Worm (Caenorhabditis elegans) whole organism, young adult: ENCODE data around the gene F20D6.2.

Experiments
- B0019.2 ChIP-seq: fragments of 200-800 bp; sonication (Bioruptor generic); conservative IDR thresholded peaks from 2 replicates; pipeline ENCODE4 v1.3.6; 2022; ENCODE audit warnings: missing genetic modification reagents, missing genetic modification characterization, missing compliant biosample characterization
- B0261.1 ChIP-seq: sonication (generic microtip); optimal IDR thresholded peaks from 2 replicates; lab custom pipeline; 2016; ENCODE audit warnings: mild to moderate bottlenecking, missing genetic modification characterization, moderate library complexity, missing compliant biosample characterization
- C06A6.2 ChIP-seq: fragments of 200-800 bp; sonication (Bioruptor generic); conservative IDR thresholded peaks from 2 replicates; pipeline ENCODE4 v1.3.6; 2022; ENCODE audit warnings: missing genetic modification characterization, missing compliant biosample characterization
- D2030.7 ChIP-seq: fragments of 200-800 bp; sonication (Bioruptor generic); IDR thresholded peaks from 2 replicates; pipeline ENCODE4 v1.3.6; 2022; ENCODE audit warnings: missing genetic modification reagents, missing genetic modification characterization, missing compliant biosample characterization
- F33H1.4 ChIP-seq: fragments of 200-800 bp; sonication (Bioruptor generic); IDR thresholded peaks from 2 replicates; pipeline ENCODE4 v1.3.6; 2022; ENCODE audit warnings: missing genetic modification reagents, missing genetic modification characterization, missing compliant biosample characterization
- F37B4.10 ChIP-seq: fragments of 200-800 bp; sonication (Bioruptor generic); IDR thresholded peaks from 2 replicates; pipeline ENCODE4 v1.3.6; 2022; ENCODE audit warnings: missing genetic modification characterization, missing compliant biosample characterization
- F52B5.7 ChIP-seq: sonication (generic microtip); optimal IDR thresholded peaks from 2 replicates; lab custom pipeline; 2016; ENCODE audit warnings: mild to moderate bottlenecking, missing genetic modification characterization, missing compliant biosample characterization
- F57C9.4 ChIP-seq: sonication (generic microtip); optimal IDR thresholded peaks from 2 replicates; lab custom pipeline; 2017; ENCODE audit warnings: mild to moderate bottlenecking, missing genetic modification characterization, missing compliant biosample characterization
- K11D2.4 ChIP-seq: fragments of 200-800 bp; sonication (Bioruptor generic); IDR thresholded peaks from 2 replicates; pipeline ENCODE4 v1.3.6; 2022; ENCODE audit warnings: missing genetic modification reagents, missing genetic modification characterization, missing compliant biosample characterization
- K12H6.12 ChIP-seq: fragments of 200-800 bp; sonication (Bioruptor generic); optimal IDR thresholded peaks from 2 replicates; lab custom pipeline; 2018; ENCODE audit warnings: mild to moderate bottlenecking, missing genetic modification characterization, missing compliant biosample characterization
- Y53G8AR.9 ChIP-seq: fragments of 200-800 bp; sonication (Bioruptor generic); conservative IDR thresholded peaks from 2 replicates; pipeline ENCODE4 v1.3.6; 2022; ENCODE audit warnings: missing genetic modification reagents, missing genetic modification characterization, missing compliant biosample characterization
- Y67H2A.10 ChIP-seq: fragments of 200-800 bp; sonication (Bioruptor generic); conservative IDR thresholded peaks from 2 replicates; pipeline ENCODE4 v1.3.6; 2022; ENCODE audit warnings: missing genetic modification reagents, missing genetic modification characterization, missing compliant biosample characterization
- ama-1 ChIP-seq, 3 experiments: fragments of 150-350 bp in 1 of 3; sonication (generic microtip) in 2 of 3; optimal IDR thresholded peaks; 2 replicates each; lab custom pipeline; 2014 to 2018; ENCODE audit warnings: missing biosample characterization in 2 of 3, missing genetic modification characterization in 2 of 3, missing genetic modification reagents in 2 of 3
- attf-5 ChIP-seq: fragments of 200-800 bp; sonication (Bioruptor generic); optimal IDR thresholded peaks from 2 replicates; lab custom pipeline; 2018; ENCODE audit warnings: mild to moderate bottlenecking, missing genetic modification characterization, missing compliant biosample characterization
- ccch-3 ChIP-seq: fragments of 200-800 bp; sonication (Bioruptor generic); optimal IDR thresholded peaks from 2 replicates; lab custom pipeline; 2018; ENCODE audit warnings: mild to moderate bottlenecking, missing genetic modification characterization, missing compliant biosample characterization
- cebp-1 ChIP-seq, 2 experiments: fragments of 200-800 bp in 1 of 2; sonication (Bioruptor generic) in 1 of 2; sonication (generic microtip) in 1 of 2; IDR thresholded peaks in 1 of 2; optimal IDR thresholded peaks in 1 of 2; 2 replicates each; pipeline versions ENCODE4 v1.3.6 to Lab custom; 2017 to 2022; ENCODE audit warnings: missing compliant biosample characterization in 2 of 2, missing genetic modification characterization in 2 of 2, mild to moderate bottlenecking in 1 of 2, missing genetic modification reagents in 1 of 2, moderate library complexity in 1 of 2
- ceh-100 ChIP-seq: fragments of 200-800 bp; sonication (Bioruptor generic); IDR thresholded peaks from 2 replicates; pipeline ENCODE4 v1.3.6; 2022; ENCODE audit warnings: missing genetic modification reagents, missing genetic modification characterization, missing compliant biosample characterization
- ceh-27 ChIP-seq: fragments of 200-800 bp; sonication (Bioruptor generic); optimal IDR thresholded peaks from 2 replicates; lab custom pipeline; 2018; ENCODE audit warnings: mild to moderate bottlenecking, missing genetic modification characterization, moderate library complexity, missing compliant biosample characterization
- chd-7 ChIP-seq: sonication (generic microtip); optimal IDR thresholded peaks from 2 replicates; lab custom pipeline; 2016; ENCODE audit warnings: mild to moderate bottlenecking, missing genetic modification characterization, moderate library complexity, missing compliant biosample characterization
- die-1 ChIP-seq: sonication (generic microtip); optimal IDR thresholded peaks from 2 replicates; lab custom pipeline; 2016; ENCODE audit warnings: missing genotype, mild to moderate bottlenecking, missing genetic modification characterization, missing compliant biosample characterization
- efl-1 ChIP-seq: fragments of 150-350 bp; optimal IDR thresholded peaks from 2 replicates; lab custom pipeline; 2014; ENCODE audit warnings: missing biosample characterization, missing genetic modification reagents, missing genetic modification characterization
- ekl-4 ChIP-seq: fragments of 200-800 bp; sonication (Bioruptor generic); IDR thresholded peaks from 2 replicates; pipeline ENCODE4 v1.3.6; 2022; ENCODE audit warnings: missing genetic modification reagents, missing genetic modification characterization, missing compliant biosample characterization
- gei-17 ChIP-seq: fragments of 200-800 bp; sonication (Bioruptor generic); optimal IDR thresholded peaks from 2 replicates; lab custom pipeline; 2018; ENCODE audit warnings: mild to moderate bottlenecking, missing genetic modification characterization, missing compliant biosample characterization
- hlh-12 ChIP-seq: sonication (generic microtip); optimal IDR thresholded peaks from 2 replicates; lab custom pipeline; 2016; ENCODE audit warnings: missing genetic modification characterization, missing compliant biosample characterization
- hmg-1.2 ChIP-seq: fragments of 200-800 bp; sonication (Bioruptor generic); IDR thresholded peaks from 2 replicates; pipeline ENCODE4 v1.3.6; 2022; ENCODE audit warnings: missing genetic modification reagents, missing genetic modification characterization, missing compliant biosample characterization
- hsf-1 ChIP-seq: fragments of 200-800 bp; sonication (Bioruptor generic); IDR thresholded peaks from 2 replicates; pipeline ENCODE4 v1.3.6; 2022; ENCODE audit warnings: missing genetic modification reagents, missing genetic modification characterization, missing compliant biosample characterization
- lag-1 ChIP-seq: fragments of 200-800 bp; sonication (Bioruptor generic); IDR thresholded peaks from 2 replicates; pipeline ENCODE4 v1.3.6; 2022; ENCODE audit warnings: missing genetic modification reagents, missing genetic modification characterization, missing compliant biosample characterization
- lin-40 ChIP-seq: sonication (generic microtip); optimal IDR thresholded peaks from 2 replicates; lab custom pipeline; 2016; ENCODE audit warnings: missing genetic modification characterization, mild to moderate bottlenecking, missing compliant biosample characterization, missing genotype, missing genetic modification reagents
- lin-54 ChIP-seq: fragments of 200-800 bp; sonication (Bioruptor generic); optimal IDR thresholded peaks from 2 replicates; lab custom pipeline; 2018; ENCODE audit warnings: mild to moderate bottlenecking, missing genetic modification characterization, missing compliant biosample characterization
- lsl-1 ChIP-seq: fragments of 200-800 bp; sonication (Bioruptor generic); optimal IDR thresholded peaks from 2 replicates; lab custom pipeline; 2018; ENCODE audit warnings: mild to moderate bottlenecking, missing genetic modification characterization, moderate library complexity, missing compliant biosample characterization
- madf-8 ChIP-seq: fragments of 200-800 bp; sonication (Bioruptor generic); conservative IDR thresholded peaks from 2 replicates; pipeline ENCODE4 v1.3.6; 2022; ENCODE audit warnings: missing genetic modification reagents, missing genetic modification characterization, missing compliant biosample characterization
- mcd-1 ChIP-seq: fragments of 200-800 bp; sonication (Bioruptor generic); IDR thresholded peaks from 2 replicates; pipeline ENCODE4 v1.3.6; 2022; ENCODE audit warnings: missing genetic modification reagents, missing genetic modification characterization, missing compliant biosample characterization
- mes-4 ChIP-seq: sonication (generic microtip); optimal IDR thresholded peaks from 2 replicates; lab custom pipeline; 2016; ENCODE audit warnings: missing genotype, missing genetic modification characterization, missing compliant biosample characterization
- mxl-1 ChIP-seq: sonication (generic microtip); optimal IDR thresholded peaks from 2 replicates; lab custom pipeline; 2016; ENCODE audit warnings: missing genetic modification characterization, missing compliant biosample characterization
- nfya-2 ChIP-seq: fragments of 200-800 bp; sonication (Bioruptor generic); IDR thresholded peaks from 2 replicates; pipeline ENCODE4 v1.3.6; 2022; ENCODE audit warnings: missing genetic modification reagents, missing genetic modification characterization, missing compliant biosample characterization
- snpc-1.1 ChIP-seq: sonication (generic microtip); optimal IDR thresholded peaks from 2 replicates; lab custom pipeline; 2017; ENCODE audit warnings: missing genetic modification characterization, mild to moderate bottlenecking, missing compliant biosample characterization, antibody characterized with exemption, moderate library complexity, missing genotype, missing genetic modification reagents; ENCODE audit not compliant: insufficient read depth
- tbp1 ChIP-seq: fragments of 200-800 bp; sonication (Bioruptor generic); optimal IDR thresholded peaks from 2 replicates; lab custom pipeline; 2018; ENCODE audit warnings: mild to moderate bottlenecking, missing genetic modification characterization, missing compliant biosample characterization
- unc-62 ChIP-seq: fragments of 150-350 bp; optimal IDR thresholded peaks from 2 replicates; lab custom pipeline; 2014; ENCODE audit warnings: missing biosample characterization, missing genetic modification reagents, missing genetic modification characterization
- xnd-1 ChIP-seq: sonication (generic microtip); optimal IDR thresholded peaks from 2 replicates; lab custom pipeline; 2016; ENCODE audit warnings: missing genotype, missing genetic modification reagents, missing genetic modification characterization, missing compliant biosample characterization
- ztf-25 ChIP-seq: fragments of 200-800 bp; sonication (Bioruptor generic); IDR thresholded peaks from 2 replicates; pipeline ENCODE4 v1.3.6; 2022; ENCODE audit warnings: missing genetic modification reagents, missing genetic modification characterization, missing compliant biosample characterization
- ztf-26 ChIP-seq: sonication (generic microtip); optimal IDR thresholded peaks from 2 replicates; lab custom pipeline; 2017; ENCODE audit warnings: missing genetic modification characterization, missing compliant biosample characterization

The F20D6.2 gene

ce11 chrV:8171688-8172087, 14.1 kb upstream of the F20D6.2 start:
- no peak for TF ChIP-seq die-1 (tag; lab: Kevin White, UChicago)
- no peak for TF ChIP-seq snpc-1.1 (tag; lab: Kevin White, UChicago)
- TF ChIP-seq, all 124 proteins: peak for 0

DNA sequence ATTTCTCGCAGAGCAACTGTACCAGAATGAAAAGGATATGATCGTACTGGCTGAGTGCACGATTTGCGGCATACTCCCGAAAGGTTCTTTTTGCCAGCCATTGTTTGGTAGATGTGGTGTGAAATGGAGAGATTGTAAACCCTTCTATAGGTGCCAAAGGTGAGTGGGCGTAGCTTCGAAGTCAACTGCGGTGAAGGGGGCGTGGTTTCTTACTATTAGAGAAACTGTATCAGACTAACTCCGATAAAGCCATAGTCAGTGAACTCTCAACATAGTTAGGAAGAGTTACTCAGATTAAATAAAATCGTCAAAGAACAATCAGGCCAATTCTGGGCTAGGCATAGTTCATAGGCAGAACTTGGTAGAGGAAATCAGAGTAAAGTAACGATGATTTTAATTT, 8.5 kb upstream of the F20D6.2 start, which contains the start of gene F20D6.9:
F20D6.9 (minus strand) TSS at position 101 of the 400 bp plus-strand sequence.
- TF ChIP-seq B0261.1 (no peak), ccch-3 (GFP tag; lab: Kevin White, UChicago) (no peak), Y53G8AR.9 (GFP tag; lab: Robert Waterston, UW) (no peak), ceh-27 (GFP tag; lab: Kevin White, UChicago) (no peak), mes-4 (no peak), K11D2.4 (GFP tag; lab: Robert Waterston, UW) (no peak), ztf-25 (GFP tag; lab: Robert Waterston, UW) (no peak), nfya-2 (GFP tag; lab: Robert Waterston, UW) (no peak), F52B5.7 (tag; lab: Kevin White, UChicago) (no peak), efl-1 (GFP tag; lab: Kevin White, UChicago) (no peak)

DNA sequence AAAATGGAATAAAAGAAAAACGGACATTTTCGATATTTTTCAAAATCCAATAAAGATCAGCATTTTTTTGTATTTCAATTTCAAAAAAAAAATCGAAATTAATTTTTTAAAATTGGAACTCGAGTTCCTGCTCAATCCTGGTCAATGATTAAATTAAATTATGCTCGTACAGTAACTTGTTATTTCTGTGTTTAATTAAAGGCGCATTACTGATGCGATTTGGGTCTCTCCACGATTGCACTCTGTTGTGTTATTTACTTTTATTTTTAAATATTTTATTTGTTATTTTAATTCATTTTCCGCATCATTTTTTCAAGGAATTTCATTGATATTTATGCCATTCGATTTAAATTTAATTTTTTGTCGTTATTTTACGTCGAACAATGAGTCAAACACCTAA, 7.6 kb upstream of the F20D6.2 start:
- TF ChIP-seq xnd-1 (tag; lab: Kevin White, UChicago) (peak; percentile 1), F57C9.4 (no peak), attf-5 (GFP tag; lab: Kevin White, UChicago) (no peak), ekl-4 (GFP tag; lab: Robert Waterston, UW) (no peak), F33H1.4 (GFP tag; lab: Robert Waterston, UW) (peak; percentile 79), B0019.2 (no peak), chd-7 (tag; lab: Kevin White, UChicago) (no peak), K12H6.12 (tag; lab: Kevin White, UChicago) (no peak), hsf-1 (0 out of 2 replicates have a peak, but pooled peaks have one; percentile 25), lsl-1 (GFP tag; lab: Kevin White, UChicago) (peak; percentile 83), madf-8 (GFP tag; lab: Robert Waterston, UW) (peak; percentile 43; the same call in 1 of the 2 replicates), lin-54 (GFP tag; lab: Kevin White, UChicago) (no peak), cebp-1 (GFP tag; IDR thresholded peaks at IDR 0.05; lab: Robert Waterston, UW) (no peak), cebp-1 (tag; optimal IDR thresholded peaks at IDR 0.05; lab: Kevin White, UChicago) (no peak), F37B4.10 (GFP tag; lab: Robert Waterston, UW) (no peak), gei-17 (no peak)

DNA sequence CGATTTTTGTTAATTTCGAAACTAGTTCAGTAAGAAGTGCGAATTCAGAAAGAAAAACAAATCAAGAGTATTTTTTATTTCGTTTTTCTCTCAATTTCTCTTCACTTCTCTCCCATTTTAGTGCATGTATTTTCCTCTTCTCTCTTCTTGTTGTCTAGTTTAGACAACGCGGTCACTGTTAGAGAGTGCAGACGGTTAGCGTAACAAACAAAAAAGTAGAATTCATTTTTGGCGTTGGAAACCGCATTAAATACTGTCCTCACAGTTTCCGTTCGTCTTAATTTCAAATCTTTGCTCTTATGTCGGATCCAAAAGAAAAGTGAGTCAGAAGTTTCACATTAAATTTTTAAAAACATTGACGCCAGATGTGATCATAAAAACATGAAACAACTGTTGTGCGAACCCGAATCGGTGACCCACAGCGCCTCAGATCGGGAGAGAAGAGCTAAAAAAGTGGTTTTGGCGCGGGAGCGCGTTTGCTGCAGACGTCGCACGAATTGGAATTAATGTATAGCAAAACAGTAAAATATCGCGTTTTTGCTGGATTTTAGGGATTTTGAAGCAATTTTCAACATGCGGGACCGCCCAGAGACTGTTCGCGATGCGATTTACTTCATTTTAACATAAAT, 6.8 kb upstream of the F20D6.2 start, which contains the start of gene srp-7:
srp-7 (plus strand) TSS at position 213 of the 629 bp plus-strand sequence.
- no peak for TF ChIP-seq tbp1 (GFP tag; lab: Kevin White, UChicago)
- peak; percentile 75 for TF ChIP-seq cebp-1 (GFP tag; IDR thresholded peaks at IDR 0.05; lab: Robert Waterston, UW)
- TF ChIP-seq cebp-1 (tag; optimal IDR thresholded peaks at IDR 0.05; lab: Kevin White, UChicago), result no peak
- TF ChIP-seq hlh-12 (tag; lab: Kevin White, UChicago), result no peak
- peak; percentile 84 for TF ChIP-seq mcd-1 (GFP tag; lab: Robert Waterston, UW)
- TF ChIP-seq hmg-1.2 (GFP tag; lab: Robert Waterston, UW), result peak; percentile 70; the same call in 1 of the 2 replicates
- TF ChIP-seq ztf-25 (GFP tag; lab: Robert Waterston, UW), result 0 out of 2 replicates have a peak, but pooled peaks have one; percentile 44
- 0 out of 2 replicates have a peak, but pooled peaks have one; percentile 20 for TF ChIP-seq C06A6.2 (GFP tag; lab: Robert Waterston, UW)
- peak; percentile 47; the same call in 1 of the 2 replicates for TF ChIP-seq D2030.7 (GFP tag; lab: Robert Waterston, UW)
- peak; percentile 89 for TF ChIP-seq ceh-100 (GFP tag; lab: Robert Waterston, UW)
- no peak for TF ChIP-seq ama-1 (optimal IDR thresholded peaks at IDR 0.05; lab: Kevin White, UChicago)
- TF ChIP-seq ama-1 (GFP tag; optimal IDR thresholded peaks at IDR 0.05; lab: Kevin White, UChicago), result no peak
- TF ChIP-seq mxl-1 (tag; lab: Kevin White, UChicago), result no peak
- no peak for TF ChIP-seq lag-1 (GFP tag; lab: Robert Waterston, UW)
- TF ChIP-seq snpc-1.1 (tag; lab: Kevin White, UChicago), result no peak
- TF ChIP-seq unc-62 (GFP tag; lab: Kevin White, UChicago), result no peak
- TF ChIP-seq F33H1.4 (GFP tag; lab: Robert Waterston, UW), result 0 out of 2 replicates have a peak, but pooled peaks have one; percentile 10
- no peak for TF ChIP-seq F52B5.7 (tag; lab: Kevin White, UChicago)
- peak; percentile 31 for TF ChIP-seq lin-40 (tag; lab: Kevin White, UChicago)
- peak; percentile 26 for TF ChIP-seq ztf-26 (tag; lab: Kevin White, UChicago)
- 0 out of 2 replicates have a peak, but pooled peaks have one; percentile 24 for TF ChIP-seq Y67H2A.10 (GFP tag; lab: Robert Waterston, UW)
